Fruit fly (Drosophila melanogaster) whole organism, embryonic: ENCODE results near the gene Ptpmeg2.

Source experiments
- Atf6 ChIP-seq: fragments of 200-800 bp; sonication (Bioruptor generic); IDR thresholded peaks from 2 replicates; pipeline ENCODE4 v1.3.6; 2022; ENCODE audit warnings: missing biosample characterization, missing genetic modification characterization
- CG15479 ChIP-seq: fragments of 200-800 bp; sonication (Bioruptor generic); optimal IDR thresholded peaks from 3 replicates; lab custom pipeline; 2019; ENCODE audit warnings: missing biosample characterization, mild to moderate bottlenecking, missing genetic modification characterization, moderate library complexity
- CG15601 ChIP-seq: fragments of 200-800 bp; sonication (Bioruptor generic); optimal IDR thresholded peaks from 3 replicates; lab custom pipeline; 2019; ENCODE audit warnings: missing biosample characterization, mild to moderate bottlenecking, missing genetic modification characterization, moderate library complexity
- CG1603 ChIP-seq: fragments of 200-800 bp; sonication (Bioruptor generic); optimal IDR thresholded peaks from 2 replicates; lab custom pipeline; 2019; ENCODE audit warnings: missing biosample characterization, mild to moderate bottlenecking, missing genetic modification characterization, moderate library complexity
- CG17359 ChIP-seq: fragments of 200-800 bp; sonication (Bioruptor generic); optimal IDR thresholded peaks from 3 replicates; lab custom pipeline; 2018; ENCODE audit warnings: missing biosample characterization, mild to moderate bottlenecking, missing genetic modification characterization, moderate library complexity
- CG17829 ChIP-seq: fragments of 200-800 bp; optimal IDR thresholded peaks from 2 replicates; lab custom pipeline; 2019; ENCODE audit warnings: missing biosample characterization, mild to moderate bottlenecking, missing genetic modification characterization, moderate library complexity
- CG18262 ChIP-seq: fragments of 200-800 bp; optimal IDR thresholded peaks from 3 replicates; lab custom pipeline; 2019; ENCODE audit warnings: missing biosample characterization, mild to moderate bottlenecking, missing genetic modification characterization, moderate library complexity
- CG18476 ChIP-seq: fragments of 200-800 bp; sonication (Bioruptor generic); optimal IDR thresholded peaks from 2 replicates; lab custom pipeline; 2016; ENCODE audit warnings: missing biosample characterization, mild to moderate bottlenecking, missing genetic modification characterization
- CG31388 ChIP-seq: fragments of 200-800 bp; sonication (Bioruptor generic); optimal IDR thresholded peaks from 2 replicates; lab custom pipeline; 2016; ENCODE audit warnings: missing biosample characterization, missing genetic modification characterization
- CG3163 ChIP-seq: fragments of 200-800 bp; sonication (Bioruptor generic); optimal IDR thresholded peaks from 3 replicates; lab custom pipeline; 2016; ENCODE audit warnings: missing biosample characterization, missing genetic modification characterization
- CG3838 ChIP-seq: fragments of 200-800 bp; sonication (Bioruptor generic); optimal IDR thresholded peaks from 3 replicates; lab custom pipeline; 2016; ENCODE audit warnings: missing biosample characterization, missing genetic modification characterization
- CG5245 ChIP-seq: fragments of 200-800 bp; sonication (Bioruptor generic); optimal IDR thresholded peaks from 3 replicates; lab custom pipeline; 2016; ENCODE audit warnings: missing biosample characterization, missing genetic modification characterization
- CG6272 ChIP-seq: fragments of 200-800 bp; sonication (Bioruptor generic); IDR thresholded peaks from 2 replicates; pipeline ENCODE4 v1.3.6; 2022; ENCODE audit warnings: missing biosample characterization, missing genetic modification characterization
- CG6683 ChIP-seq: fragments of 200-800 bp; sonication (Bioruptor generic); optimal IDR thresholded peaks from 2 replicates; lab custom pipeline; 2017; ENCODE audit warnings: missing biosample characterization, mild to moderate bottlenecking, missing genetic modification characterization, missing genetic modification reagents
- CG8290 ChIP-seq, 3 experiments: fragments of 200-800 bp; sonication (Bioruptor generic); optimal IDR thresholded peaks; 2 replicates each; lab custom pipeline; 2016 to 2019; ENCODE audit warnings: missing biosample characterization in 3 of 3, missing genetic modification characterization in 3 of 3, mild to moderate bottlenecking in 2 of 3, moderate library complexity in 1 of 3
- CG8478 ChIP-seq: fragments of >200 bp; optimal IDR thresholded peaks from 2 replicates; lab custom pipeline; 2018
- CHES-1-like ChIP-seq: fragments of 200-800 bp; sonication (Bioruptor generic); optimal IDR thresholded peaks from 2 replicates; lab custom pipeline; 2016; ENCODE audit warnings: missing biosample characterization, missing genetic modification characterization
- CoRest ChIP-seq: fragments of 200-800 bp; sonication (Bioruptor generic); optimal IDR thresholded peaks from 3 replicates; lab custom pipeline; 2018; ENCODE audit warnings: missing biosample characterization, mild to moderate bottlenecking, missing genetic modification characterization, moderate library complexity
- Dbx ChIP-seq: fragments of 200-800 bp; sonication (Bioruptor generic); IDR thresholded peaks from 3 replicates; pipeline ENCODE4 v1.3.6; 2022; ENCODE audit warnings: missing biosample characterization, missing genetic modification characterization
- Dip3 ChIP-seq: fragments of 200-800 bp; sonication (Bioruptor generic); optimal IDR thresholded peaks from 3 replicates; lab custom pipeline; 2016; ENCODE audit warnings: missing biosample characterization, missing genetic modification characterization
- H15 ChIP-seq: fragments of 200-800 bp; sonication (Bioruptor generic); IDR thresholded peaks from 3 replicates; pipeline ENCODE4 v1.3.6; 2022; ENCODE audit warnings: missing biosample characterization, missing genetic modification characterization
- Hand ChIP-seq: fragments of 200-800 bp; sonication (Bioruptor generic); optimal IDR thresholded peaks from 2 replicates; lab custom pipeline; 2017; ENCODE audit warnings: mild to moderate bottlenecking, missing biosample characterization, missing genetic modification reagents, missing genetic modification characterization
- Hey ChIP-seq: fragments of 200-800 bp; sonication (Bioruptor generic); optimal IDR thresholded peaks from 3 replicates; lab custom pipeline; 2018; ENCODE audit warnings: missing biosample characterization, mild to moderate bottlenecking, missing genetic modification characterization
- Neu2 ChIP-seq: fragments of 200-800 bp; sonication (Bioruptor generic); optimal IDR thresholded peaks from 3 replicates; lab custom pipeline; 2016; ENCODE audit warnings: missing biosample characterization, missing genetic modification characterization, borderline replicate concordance
- Sry-δ ChIP-seq: fragments of 200-800 bp; sonication (Bioruptor generic); optimal IDR thresholded peaks from 2 replicates; lab custom pipeline; 2016; ENCODE audit warnings: missing biosample characterization, missing genetic modification characterization
- Ssrp ChIP-seq: fragments of 200-800 bp; sonication (Bioruptor generic); optimal IDR thresholded peaks from 2 replicates; lab custom pipeline; 2018; ENCODE audit warnings: missing biosample characterization, mild to moderate bottlenecking, missing genetic modification characterization, moderate library complexity
- TFAM ChIP-seq: fragments of 200-800 bp; sonication (Bioruptor generic); optimal IDR thresholded peaks from 2 replicates; lab custom pipeline; 2017; ENCODE audit warnings: missing biosample characterization, missing genetic modification characterization, inconsistent platforms
- ap ChIP-seq: fragments of 200-800 bp; sonication (Bioruptor generic); IDR thresholded peaks from 2 replicates; pipeline ENCODE4 v1.3.6; 2022; ENCODE audit warnings: missing biosample characterization, missing genetic modification characterization
- bbx ChIP-seq: fragments of 200-800 bp; sonication (Bioruptor generic); IDR thresholded peaks from 2 replicates; pipeline ENCODE4 v1.3.6; 2022; ENCODE audit warnings: missing biosample characterization, missing genetic modification characterization; ENCODE audit not compliant: partially characterized antibody
- bowl ChIP-seq: fragments of 200-800 bp; sonication (Bioruptor generic); IDR thresholded peaks from 2 replicates; pipeline ENCODE4 v1.3.6; 2022; ENCODE audit warnings: missing biosample characterization, missing genetic modification characterization
- cato ChIP-seq: fragments of 200-800 bp; sonication (Bioruptor generic); optimal IDR thresholded peaks from 2 replicates; lab custom pipeline; 2016; ENCODE audit warnings: missing biosample characterization, missing genetic modification characterization, borderline replicate concordance
- chif ChIP-seq, 2 experiments: fragments of 200-800 bp; sonication (Bioruptor generic); optimal IDR thresholded peaks; 3 replicates each; lab custom pipeline; 2016; ENCODE audit warnings: missing biosample characterization in 2 of 2, missing genetic modification characterization in 2 of 2
- chinmo ChIP-seq: fragments of 200-800 bp; sonication (Bioruptor generic); IDR thresholded peaks from 4 replicates; pipeline ENCODE4 v1.3.6; 2022; ENCODE audit warnings: missing biosample characterization, missing genetic modification characterization; ENCODE audit not compliant: partially characterized antibody
- corto ChIP-seq: fragments of 200-800 bp; sonication (Bioruptor generic); optimal IDR thresholded peaks from 2 replicates; lab custom pipeline; 2016; ENCODE audit warnings: missing biosample characterization, mild to moderate bottlenecking, missing genetic modification characterization, moderate library complexity
- dan ChIP-seq: fragments of 200-800 bp; sonication (Bioruptor generic); IDR thresholded peaks from 2 replicates; pipeline ENCODE4 v1.3.6; 2022; ENCODE audit warnings: missing biosample characterization, missing genetic modification characterization
- dmrt11E ChIP-seq: fragments of 200-800 bp; sonication (Bioruptor generic); optimal IDR thresholded peaks from 3 replicates; lab custom pipeline; 2018; ENCODE audit warnings: missing biosample characterization, mild to moderate bottlenecking, missing genetic modification characterization, moderate library complexity
- gce ChIP-seq: fragments of 200-800 bp; sonication (Bioruptor generic); IDR thresholded peaks from 3 replicates; pipeline ENCODE4 v1.3.6; 2022; ENCODE audit warnings: missing biosample characterization, missing genetic modification characterization
- gfzf ChIP-seq: fragments of 200-800 bp; sonication (Bioruptor generic); optimal IDR thresholded peaks from 2 replicates; lab custom pipeline; 2016; ENCODE audit warnings: missing biosample characterization, mild to moderate bottlenecking, missing genetic modification characterization, moderate library complexity
- ham ChIP-seq: fragments of 200-800 bp; sonication (Bioruptor generic); IDR thresholded peaks from 2 replicates; pipeline ENCODE4 v1.3.6; 2022; ENCODE audit warnings: missing biosample characterization, missing genetic modification characterization
- insv ChIP-seq, 2 experiments: fragments of 200-800 bp; sonication (Bioruptor generic); optimal IDR thresholded peaks; 3 replicates each; lab custom pipeline; 2016 to 2018; ENCODE audit warnings: missing biosample characterization in 2 of 2, missing genetic modification characterization in 2 of 2
- kay ChIP-seq: fragments of 200-800 bp; sonication (Bioruptor generic); optimal IDR thresholded peaks from 2 replicates; lab custom pipeline; 2016; ENCODE audit warnings: missing biosample characterization, missing genetic modification characterization
- nau ChIP-seq: fragments of 200-800 bp; sonication (Bioruptor generic); optimal IDR thresholded peaks from 3 replicates; lab custom pipeline; 2017; ENCODE audit warnings: missing biosample characterization, mild to moderate bottlenecking, missing genetic modification characterization, missing genetic modification reagents
- otp ChIP-seq: fragments of 200-800 bp; sonication (Bioruptor generic); IDR thresholded peaks from 3 replicates; pipeline ENCODE4, ENCODE4 v1.3.6; 2022; ENCODE audit warnings: missing biosample characterization, missing genetic modification characterization
- pb ChIP-seq: fragments of 200-800 bp; sonication (Bioruptor generic); optimal IDR thresholded peaks from 3 replicates; lab custom pipeline; 2016; ENCODE audit warnings: missing biosample characterization, missing genetic modification characterization
- sima ChIP-seq: fragments of 200-800 bp; sonication (Bioruptor generic); optimal IDR thresholded peaks from 2 replicates; lab custom pipeline; 2016; ENCODE audit warnings: missing biosample characterization, missing genetic modification characterization
- stc ChIP-seq: fragments of 200-800 bp; sonication (Bioruptor generic); IDR thresholded peaks from 2 replicates; pipeline ENCODE4 v1.3.6; 2022; ENCODE audit warnings: missing biosample characterization, missing genetic modification characterization
- toy ChIP-seq: fragments of 200-800 bp; sonication (Bioruptor generic); IDR thresholded peaks from 2 replicates; pipeline ENCODE4 v1.3.6; 2022; ENCODE audit warnings: missing biosample characterization, missing genetic modification characterization
- trh ChIP-seq: fragments of 200-800 bp; sonication (Bioruptor generic); optimal IDR thresholded peaks from 2 replicates; lab custom pipeline; 2016; ENCODE audit warnings: missing biosample characterization, missing genetic modification characterization
- zen2 ChIP-seq: fragments of 200-800 bp; sonication (Bioruptor generic); IDR thresholded peaks from 3 replicates; pipeline ENCODE4 v1.3.6; 2022; ENCODE audit warnings: missing biosample characterization, missing genetic modification characterization; ENCODE audit not compliant: partially characterized antibody

Ptpmeg2 gene

dm6 chrX:9583440-9584103, 75.4 kb downstream of the Ptpmeg2 start (continued):
- TF ChIP-seq bowl (GFP tag; lab: Robert Waterston, UW) (peak; percentile 87), nau (GFP tag; lab: Kevin White, UChicago) (peak; percentile 92), CG8290 (GFP tag; optimal IDR thresholded peaks at IDR 0.05; lab: Kevin White, UChicago) (peak; percentile 70), CG8290 (tag; optimal IDR thresholded peaks at IDR 0.05; lab: Kevin White, UChicago) (peak; percentile 70 to 74), cato (GFP tag; lab: Kevin White, UChicago) (peak; percentile 84), CoRest (tag; lab: Kevin White, UChicago) (peak; percentile 96), Hey (peak; percentile 65), trh (GFP tag; lab: Kevin White, UChicago) (peak; percentile 75), CG17829 (tag; lab: Kevin White, UChicago) (peak; percentile 94), ham (GFP tag; lab: Robert Waterston, UW) (peak; percentile 72), toy (GFP tag; lab: Robert Waterston, UW) (peak; percentile 87), otp (GFP tag; lab: Robert Waterston, UW) (peak; percentile 87), CG18476 (GFP tag; lab: Kevin White, UChicago) (peak; percentile 90), CG3163 (GFP tag; lab: Kevin White, UChicago) (no peak), TFAM (GFP tag; lab: Kevin White, UChicago) (peak; percentile 44), dan (GFP tag; lab: Robert Waterston, UW) (peak; percentile 38; the same call in 1 of the 2 replicates), CG15479 (no peak), gce (GFP tag; lab: Robert Waterston, UW) (peak; percentile 93), Neu2 (GFP tag; lab: Kevin White, UChicago) (no peak), Dbx (peak; percentile 92), Dip3 (peak; percentile 70), CHES-1-like (GFP tag; lab: Kevin White, UChicago) (peak; percentile 36), CG5245 (peak; percentile 72), dmrt11E (peak; percentile 78), Hand (GFP tag; lab: Kevin White, UChicago) (peak; percentile 96), Atf6 (GFP tag; lab: Robert Waterston, UW) (peak; percentile 96), corto (GFP tag; lab: Kevin White, UChicago) (peak; percentile 68), insv (GFP tag; optimal IDR thresholded peaks at IDR 0.05; lab: Kevin White, UChicago) (peak in 1 of 2 experiments; percentile 61), pb (GFP tag; lab: Kevin White, UChicago) (peak; percentile 23), bbx (GFP tag; lab: Robert Waterston, UW) (no peak), CG3838 (GFP tag; lab: Kevin White, UChicago) (peak; percentile 45), chinmo (GFP tag; lab: Robert Waterston, UW) (no peak), chif (GFP tag; optimal IDR thresholded peaks at IDR 0.05; lab: Kevin White, UChicago) (peak; percentile 56 to 63), CG18262 (peak; percentile 95), Ssrp (tag; lab: Kevin White, UChicago) (peak; percentile 93), gfzf (GFP tag; lab: Kevin White, UChicago) (no peak), CG1603 (tag; lab: Kevin White, UChicago) (peak; percentile 83), CG31388 (GFP tag; lab: Kevin White, UChicago) (peak; percentile 43), Sry-δ (GFP tag; lab: Kevin White, UChicago) (no peak), H15 (peak; percentile 88), zen2 (no peak), sima (GFP tag; lab: Kevin White, UChicago) (no peak), kay (peak; percentile 81), CG8478 (lab: Kevin White, UChicago) (no peak), CG6272 (GFP tag; lab: Robert Waterston, UW) (peak; percentile 82), CG15601 (tag; lab: Kevin White, UChicago) (peak; percentile 92), ap (peak; percentile 91), CG17359 (peak; percentile 96), stc (GFP tag; lab: Robert Waterston, UW) (peak; percentile 93), CG6683 (GFP tag; lab: Kevin White, UChicago) (peak; percentile 90)
